Worm (Caenorhabditis elegans) whole organism, early embryonic: ENCODE results near the gene M28.8.

Experiments used
- B0310.2 ChIP-seq: sonication (generic microtip); optimal IDR thresholded peaks from 2 replicates; lab custom pipeline; 2016; ENCODE audit warnings: mild to moderate bottlenecking, missing genetic modification characterization, missing compliant biosample characterization
- ama-1 ChIP-seq: fragments of 150-350 bp; optimal IDR thresholded peaks from 2 replicates; lab custom pipeline; 2014
- ceh-36 ChIP-seq: sonication (generic microtip); optimal IDR thresholded peaks from 2 replicates; lab custom pipeline; 2016; ENCODE audit warnings: missing genetic modification characterization, inconsistent platforms, missing compliant biosample characterization
- ets-7 ChIP-seq: sonication (generic microtip); optimal IDR thresholded peaks from 2 replicates; lab custom pipeline; 2016; ENCODE audit warnings: missing genotype, missing genetic modification characterization, missing compliant biosample characterization

- TF ChIP-seq ceh-36: no peak
- TF ChIP-seq ama-1 (lab: Kevin White, UChicago): no peak
- TF ChIP-seq B0310.2 (tag; lab: Kevin White, UChicago): no peak
- no peak for TF ChIP-seq ets-7
These were observed 24.0 kb downstream of the M28.8 start, which contains the start of gene nphp-1 for ce11 chrII:10652112-10652511.
